Fruit fly (Drosophila melanogaster): ENCODE data around the gene smp-30.
A peak's percentile ranks its signal among the peaks of the same experiment; 100 is the strongest.

Gene smp-30

DNA sequence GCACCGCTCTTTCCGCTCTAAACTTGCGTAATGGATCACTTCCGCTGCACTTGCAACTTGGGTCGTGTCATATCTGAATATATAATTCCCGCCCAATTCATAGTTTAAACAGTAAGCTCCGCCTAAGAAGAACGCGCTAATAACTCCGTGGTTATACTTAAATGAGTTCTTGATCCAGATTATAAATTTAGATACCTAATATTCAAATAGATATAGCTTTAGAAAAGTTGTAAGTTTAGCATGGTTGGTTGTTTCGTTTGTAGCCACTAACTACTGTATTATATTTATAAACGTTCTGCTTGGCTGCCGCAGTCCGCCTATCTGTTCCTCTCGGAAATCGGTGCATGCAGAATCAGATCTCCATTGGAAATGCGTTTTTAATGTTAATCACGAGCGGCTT, 8.1 kb downstream of the smp-30 start (continued):
- TF ChIP-seq Dll (GFP tag; IDR thresholded peaks at IDR 0.05; ENCODE audit: partially characterized antibody) (no peak), CG11695 (GFP tag; IDR thresholded peaks at IDR 0.05) (0 out of 3 replicates have a peak, but pooled peaks have one; percentile 34), wek (GFP tag; optimal IDR thresholded peaks at IDR 0.05) (no peak), NFAT (GFP tag; IDR thresholded peaks at IDR 0.05) (no peak), Ssrp (tag; optimal IDR thresholded peaks at IDR 0.05) (peak; percentile 44), Sry-β (GFP tag; optimal IDR thresholded peaks at IDR 0.05) (no peak), TFAM (GFP tag; optimal IDR thresholded peaks at IDR 0.05) (no peak), az2 (GFP tag; optimal IDR thresholded peaks at IDR 0.05) (peak; percentile 59), CG17186 (GFP tag; optimal IDR thresholded peaks at IDR 0.05) (no peak), CG4854 (GFP tag; optimal IDR thresholded peaks at IDR 0.05) (no peak), CG12219 (GFP tag; optimal IDR thresholded peaks at IDR 0.05) (peak; percentile 34), CG11093 (GFP tag; IDR thresholded peaks at IDR 0.05) (0 out of 3 replicates have a peak, but pooled peaks have one; percentile 54), CG16813 (GFP tag; IDR thresholded peaks at IDR 0.05; ENCODE audit: partially characterized antibody) (no peak), CG8281 (tag; optimal IDR thresholded peaks at IDR 0.05) (no peak), CG15269 (tag; optimal IDR thresholded peaks at IDR 0.05) (peak; percentile 40), Scr (GFP tag; IDR thresholded peaks at IDR 0.05; ENCODE audit: partially characterized antibody) (no peak), Eip74EF (GFP tag; optimal IDR thresholded peaks at IDR 0.05) (peak in 1 of 2 experiments; percentile 29), al (GFP tag; IDR thresholded peaks at IDR 0.05) (no peak), CG7357 (GFP tag; IDR thresholded peaks at IDR 0.05) (peak; percentile 57; the same call in 2 of the 3 replicates), jing (GFP tag; optimal IDR thresholded peaks at IDR 0.05) (no peak), ro (GFP tag; IDR thresholded peaks at IDR 0.05) (0 out of 2 replicates have a peak, but pooled peaks have one; percentile 21), Ets65A (GFP tag) (peak; percentile 92), CG15479 (GFP tag; optimal IDR thresholded peaks at IDR 0.05) (no peak), Fer2 (tag; optimal IDR thresholded peaks at IDR 0.05) (no peak), Meics (GFP tag; optimal IDR thresholded peaks at IDR 0.05) (peak; percentile 3), Dbx (GFP tag; IDR thresholded peaks at IDR 0.05) (no peak), CrebB (tag; optimal IDR thresholded peaks at IDR 0.05) (no peak), kah (GFP tag; optimal IDR thresholded peaks at IDR 0.05) (no peak), Elba2 (GFP tag; optimal IDR thresholded peaks at IDR 0.05) (no peak), zen (tag; optimal IDR thresholded peaks at IDR 0.05) (no peak), CG11247 (GFP tag; IDR thresholded peaks at IDR 0.05) (peak; percentile 20; the same call in 1 of the 2 replicates), GATAe (GFP tag; conservative IDR thresholded peaks at IDR 0.05) (no peak), gem (tag; optimal IDR thresholded peaks at IDR 0.05) (peak; percentile 75), Fer1 (GFP tag; optimal IDR thresholded peaks at IDR 0.05) (no peak), CG2712 (tag; optimal IDR thresholded peaks at IDR 0.05) (peak; percentile 76), CG10209 (GFP tag; optimal IDR thresholded peaks at IDR 0.05) (peak; percentile 4), Nf-YA (GFP tag; IDR thresholded peaks at IDR 0.05) (peak; percentile 40; the same call in 1 of the 2 replicates), CG18262 (tag; optimal IDR thresholded peaks at IDR 0.05) (peak; percentile 69), CG10462 (GFP tag; optimal IDR thresholded peaks at IDR 0.05) (no peak), row (GFP tag; IDR thresholded peaks at IDR 0.05) (peak; percentile 75), CG9817 (tag; optimal IDR thresholded peaks at IDR 0.05) (peak; percentile 16), Hr51 (GFP tag; optimal IDR thresholded peaks at IDR 0.05) (peak in 1 of 2 experiments; percentile 13), Sox102F (GFP tag; optimal IDR thresholded peaks at IDR 0.05) (peak; percentile 70), YL-1 (GFP tag; optimal IDR thresholded peaks at IDR 0.05) (no peak), CG2116 (GFP tag; optimal IDR thresholded peaks at IDR 0.05) (no peak), CG34422 (GFP tag; IDR thresholded peaks at IDR 0.05) (0 out of 3 replicates have a peak, but pooled peaks have one; percentile 40), Hr78 (GFP tag; optimal IDR thresholded peaks at IDR 0.05) (peak in 1 of 2 experiments; percentile 21), CG9609 (GFP tag; optimal IDR thresholded peaks at IDR 0.05) (no peak), Optix (GFP tag; IDR thresholded peaks at IDR 0.05) (peak; percentile 50; the same call in 1 of the 3 replicates)

Measured in whole organism, embryonic.